Worm (Caenorhabditis elegans): ENCODE data around the gene clh-6.

ce11 chrV:12053598-12053997 is 9.6 kb downstream of the clh-6 start, which contains the start of gene F10C2.7:
- no peak for TF ChIP-seq nhr-11 (tag; optimal IDR thresholded peaks at IDR 0.05)
- no peak for TF ChIP-seq elt-2 (tag; optimal IDR thresholded peaks at IDR 0.05)
- no peak for TF ChIP-seq unc-42 (tag; optimal IDR thresholded peaks at IDR 0.05)
- no peak for TF ChIP-seq Y22D7AL.16 (tag; optimal IDR thresholded peaks at IDR 0.05)
